Fruit fly (Drosophila melanogaster) whole organism, embryonic: ENCODE results near the gene Irk1.

Source experiments
- CG6813 ChIP-seq: fragments of 200-800 bp; sonication (Bioruptor generic); optimal IDR thresholded peaks from 2 replicates; lab custom pipeline; 2017; ENCODE audit warnings: missing biosample characterization, missing genetic modification characterization, mild to moderate bottlenecking, moderate library complexity, missing genetic modification reagents
- HLHmδ ChIP-seq: fragments of 200-800 bp; sonication (Bioruptor generic); optimal IDR thresholded peaks from 2 replicates; lab custom pipeline; 2018; ENCODE audit warnings: missing biosample characterization, mild to moderate bottlenecking, missing genetic modification characterization, moderate library complexity
- Xbp1 ChIP-seq: fragments of 200-800 bp; sonication (Bioruptor generic); optimal IDR thresholded peaks from 3 replicates; lab custom pipeline; 2016; ENCODE audit warnings: missing biosample characterization, mild to moderate bottlenecking, missing genetic modification characterization
- sens-2 ChIP-seq: fragments of 200-800 bp; sonication (Bioruptor generic); IDR thresholded peaks from 2 replicates; pipeline ENCODE4 v1.3.6; 2022; ENCODE audit warnings: missing biosample characterization, missing genetic modification characterization
- toy ChIP-seq: fragments of 200-800 bp; sonication (Bioruptor generic); IDR thresholded peaks from 2 replicates; pipeline ENCODE4 v1.3.6; 2022; ENCODE audit warnings: missing biosample characterization, missing genetic modification characterization

DNA sequence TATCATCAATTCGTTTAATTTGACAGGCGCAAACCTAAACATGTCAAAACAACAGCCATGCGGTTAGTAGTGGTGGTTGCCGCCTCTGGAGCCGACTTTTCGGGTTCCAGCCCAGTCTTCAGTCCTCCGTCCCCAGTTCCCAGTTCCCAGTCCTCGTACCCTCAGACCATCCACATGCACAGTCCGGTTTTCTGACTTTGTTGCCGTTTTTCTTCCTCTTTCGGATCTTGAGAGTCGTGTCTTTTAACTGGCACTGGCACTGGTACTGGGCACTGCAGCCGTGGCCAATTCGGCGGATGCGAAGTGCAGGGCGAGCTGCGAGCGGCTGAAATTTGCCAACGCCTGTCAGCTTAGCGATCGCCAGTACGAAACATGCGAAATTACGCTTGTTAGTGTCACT, 35.8 kb upstream of the Irk1 start:
- TF ChIP-seq Xbp1 (GFP tag; lab: Kevin White, UChicago) (no peak), HLHmδ (no peak), sens-2 (no peak), toy (no peak), CG6813 (GFP tag; lab: Kevin White, UChicago) (no peak)
